Fruit fly (Drosophila melanogaster) whole organism, larva: ENCODE data around the gene CG3345.

Experiments
- noc ChIP-seq: fragments of 200-800 bp; sonication (Bioruptor generic); optimal IDR thresholded peaks from 3 replicates; lab custom pipeline; 2019; ENCODE audit warnings: missing biosample characterization, mild to moderate bottlenecking, missing genetic modification characterization, moderate library complexity

CG3345 gene

dm6 chr2L:305646-306045 lies 36.8 kb downstream of the CG3345 start, which contains the start of gene Plc21C:
Plc21C (plus strand) TSS chr2L:305935.
- peak; percentile 24 for TF ChIP-seq noc (tag; lab: Kevin White, UChicago)

- TF ChIP-seq noc (tag; lab: Kevin White, UChicago), result no peak
Measured at dm6 chr2L:306188-306927, 37.5 kb downstream of the CG3345 start.

- no peak for TF ChIP-seq noc (tag; lab: Kevin White, UChicago)
Measured at dm6 chr2L:307129-307528, 38.2 kb downstream of the CG3345 start.

dm6 chr2L:308194-308706 lies 39.4 kb downstream of the CG3345 start:
- TF ChIP-seq noc (tag; lab: Kevin White, UChicago), result no peak

DNA sequence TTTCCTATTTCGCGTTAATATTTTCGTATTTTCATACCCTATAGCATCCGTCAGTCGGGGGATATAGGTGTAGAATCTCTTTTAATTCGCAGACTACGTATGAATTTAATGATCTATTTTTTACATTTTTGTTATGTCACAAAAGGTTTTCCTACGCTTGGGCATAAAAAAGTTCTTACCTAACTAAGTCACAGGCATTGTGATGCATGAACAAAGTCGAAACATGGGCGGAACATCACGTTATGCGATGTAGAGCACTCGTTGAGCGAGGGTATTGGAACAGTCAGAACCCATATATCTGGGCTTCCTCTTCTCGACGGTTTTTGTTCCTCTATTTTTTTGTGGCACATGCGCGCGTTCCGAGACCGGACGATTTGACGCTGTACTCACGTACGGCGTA lies 40.3 kb downstream of the CG3345 start:
- peak; percentile 10 for TF ChIP-seq noc (tag; lab: Kevin White, UChicago)

DNA sequence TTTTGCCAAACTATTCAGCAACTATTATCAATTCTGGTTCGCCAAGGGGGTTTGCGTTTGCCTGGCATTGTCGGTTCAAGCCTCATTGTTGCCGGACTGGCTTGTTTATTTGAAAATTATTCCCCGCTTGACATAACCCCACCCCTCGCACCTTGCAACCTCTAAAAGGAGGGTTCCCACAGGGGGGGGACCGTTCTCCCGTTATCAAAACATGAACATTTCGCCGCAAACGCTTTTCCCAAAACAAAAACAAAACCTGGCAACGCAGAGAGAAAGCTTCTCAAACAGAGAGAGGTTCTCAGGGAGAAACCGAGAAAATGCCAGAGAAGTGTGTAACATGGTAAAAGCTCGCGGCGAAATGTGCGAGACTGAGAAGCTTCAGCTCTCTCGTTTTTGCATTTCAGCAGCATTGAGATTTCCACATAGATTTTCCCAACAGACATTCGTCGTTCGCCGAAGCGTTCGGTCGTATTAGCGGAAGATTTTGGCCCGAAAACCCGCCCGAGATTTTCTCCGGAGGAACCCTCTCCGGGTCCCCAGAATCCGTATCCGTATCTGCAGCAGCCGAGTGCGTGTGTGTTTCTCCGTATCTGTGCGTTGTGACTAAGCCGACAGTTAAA lies 41.0 kb downstream of the CG3345 start:
- TF ChIP-seq noc (tag; lab: Kevin White, UChicago), result no peak

DNA sequence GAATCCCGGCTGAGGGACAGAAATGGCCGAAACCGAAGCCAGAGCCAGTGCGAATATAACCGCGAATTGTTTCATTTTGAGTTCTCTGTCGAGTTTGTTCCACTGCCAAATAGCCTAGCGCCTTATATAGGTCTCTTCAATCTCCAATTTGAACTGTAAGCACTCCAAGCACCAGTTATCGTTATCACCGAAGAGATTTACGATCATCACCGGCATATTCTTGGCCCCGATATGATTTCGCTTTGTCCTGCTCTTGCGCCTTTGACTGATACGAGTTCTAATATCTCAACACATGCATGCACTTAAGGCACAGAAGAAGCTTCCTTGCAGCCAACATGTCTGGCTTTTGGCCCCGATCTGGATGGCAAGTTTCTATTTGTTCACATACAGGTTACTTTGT lies 50.3 kb downstream of the CG3345 start, which contains the start of gene CG11912:
Gene CG11912, minus strand, starts transcription at position 101 of the 400 bp plus-strand sequence.
- TF ChIP-seq noc (tag; lab: Kevin White, UChicago), result no peak

dm6 chr2L:319745-320144 lies 50.9 kb downstream of the CG3345 start:
- TF ChIP-seq noc (tag; lab: Kevin White, UChicago), result no peak

- TF ChIP-seq noc (tag; lab: Kevin White, UChicago), result no peak
Measured at dm6 chr2L:321148-321547, 52.3 kb downstream of the CG3345 start, which contains the start of gene CG11911. CG11911 (minus strand) TSS chr2L:321248.
